Worm (Caenorhabditis elegans) whole organism, L3 larva: ENCODE measurements around the gene srx-59.

Source experiments
- ZK546.5 ChIP-seq: sonication (generic microtip); optimal IDR thresholded peaks from 2 replicates; lab custom pipeline; 2017; ENCODE audit warnings: missing biosample characterization, missing genetic modification characterization
- ama-1 ChIP-seq: fragments of 150-350 bp; optimal IDR thresholded peaks from 2 replicates; lab custom pipeline; 2018
- ceh-28 ChIP-seq: fragments of 150-350 bp; optimal IDR thresholded peaks from 2 replicates; lab custom pipeline; 2014; ENCODE audit warnings: missing biosample characterization, missing genetic modification reagents, missing genetic modification characterization
- ceh-82 ChIP-seq: fragments of 150-350 bp; optimal IDR thresholded peaks from 2 replicates; lab custom pipeline; 2014; ENCODE audit warnings: missing biosample characterization, missing genetic modification characterization
- daf-12 ChIP-seq: fragments of 150-350 bp; optimal IDR thresholded peaks from 2 replicates; lab custom pipeline; 2014; ENCODE audit warnings: missing biosample characterization, missing genetic modification reagents, missing genetic modification characterization
- egl-27 ChIP-seq: sonication (generic microtip); optimal IDR thresholded peaks from 4 replicates; lab custom pipeline; 2017; ENCODE audit warnings: missing biosample characterization, missing genetic modification reagents, missing genetic modification characterization
- elt-1 ChIP-seq: fragments of 150-350 bp; optimal IDR thresholded peaks from 2 replicates; lab custom pipeline; 2014; ENCODE audit warnings: missing biosample characterization, missing genetic modification characterization
- elt-2 ChIP-seq: sonication (generic microtip); optimal IDR thresholded peaks from 2 replicates; lab custom pipeline; 2016; ENCODE audit warnings: missing genetic modification reagents, mild to moderate bottlenecking, missing genetic modification characterization, missing compliant biosample characterization
- fos-1 ChIP-seq: fragments of 150-350 bp; optimal IDR thresholded peaks from 2 replicates; lab custom pipeline; 2014; ENCODE audit warnings: missing biosample characterization, missing genetic modification characterization
- lsy-12 ChIP-seq: sonication (generic microtip); optimal IDR thresholded peaks from 2 replicates; lab custom pipeline; 2016; ENCODE audit warnings: mild to moderate bottlenecking, missing genetic modification characterization, missing compliant biosample characterization
- mml-1 ChIP-seq: fragments of 150-350 bp; sonication (generic microtip); optimal IDR thresholded peaks from 3 replicates; lab custom pipeline; 2014; ENCODE audit warnings: missing biosample characterization, missing genetic modification characterization
- nhr-76 ChIP-seq: fragments of 150-350 bp; sonication (generic microtip); optimal IDR thresholded peaks from 5 replicates; lab custom pipeline; 2014; ENCODE audit warnings: missing biosample characterization, missing genetic modification characterization
- snpc-4 ChIP-seq: fragments of 150-350 bp; optimal IDR thresholded peaks from 2 replicates; lab custom pipeline; 2014; ENCODE audit warnings: missing biosample characterization, missing genetic modification characterization
- unc-39 ChIP-seq: sonication (generic microtip); optimal IDR thresholded peaks from 4 replicates; lab custom pipeline; 2017; ENCODE audit warnings: missing biosample characterization, missing genetic modification characterization

srx-59 gene

ce11 chrV:7017059-7017458 lies 45.4 kb downstream of the srx-59 start, which contains the start of gene srsx-32:
Gene srsx-32, plus strand, starts transcription at chrV:7017359.
- TF ChIP-seq nhr-76 (tag; lab: Kevin White, UChicago) (no peak), unc-39 (tag; lab: Kevin White, UChicago) (no peak), snpc-4 (tag; lab: Kevin White, UChicago) (no peak), daf-12 (tag; lab: Kevin White, UChicago) (no peak), elt-2 (no peak)

ce11 chrV:7021772-7022171 lies 50.1 kb downstream of the srx-59 start, which contains the start of gene F20A1.4:
Gene F20A1.4, minus strand, starts transcription at chrV:7021872.
- TF ChIP-seq egl-27 (tag; lab: Kevin White, UChicago) (no peak), lsy-12 (tag; lab: Kevin White, UChicago) (no peak), mml-1 (tag; lab: Kevin White, UChicago) (no peak), ceh-82 (tag; lab: Kevin White, UChicago) (no peak), elt-1 (tag; lab: Kevin White, UChicago) (no peak), fos-1 (no peak), ceh-28 (tag; lab: Kevin White, UChicago) (no peak), ZK546.5 (tag; lab: Kevin White, UChicago) (no peak), ama-1 (lab: Kevin White, UChicago) (no peak), unc-39 (tag; lab: Kevin White, UChicago) (no peak)
